Worm (Caenorhabditis elegans): ENCODE results near the gene F01D4.8.

F01D4.8 gene

DNA sequence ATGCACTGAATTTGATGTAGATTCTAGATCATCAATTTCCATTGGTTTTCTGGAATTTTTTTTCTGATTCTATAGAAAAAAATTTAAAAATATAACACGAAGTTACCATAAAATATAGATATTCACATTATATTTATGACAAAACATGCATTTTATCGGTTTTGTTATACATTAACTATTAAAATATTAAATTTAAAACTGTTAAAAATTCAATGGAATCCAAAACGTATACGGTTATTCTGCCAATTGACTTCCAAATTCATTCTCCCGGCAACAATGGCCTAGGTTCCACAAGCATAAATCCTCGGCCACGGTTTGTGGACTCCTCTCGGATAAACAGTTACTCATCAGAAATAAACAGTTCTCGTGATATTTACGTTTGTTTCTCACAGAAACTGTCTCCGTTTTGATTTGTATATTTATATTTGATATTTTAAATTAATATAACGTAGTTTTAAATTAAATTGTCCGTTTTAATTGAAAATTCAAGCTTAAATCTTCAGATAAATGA is 30.8 kb upstream of the F01D4.8 start, which contains the start of the genes F01D4.5 and ced-5:
TSS of gene F01D4.5 (minus strand) at position 51 of the 511 bp plus-strand sequence.
TSS of gene ced-5 (plus strand) at position 504 of the 511 bp plus-strand sequence.
- TF ChIP-seq chd-7 (tag; optimal IDR thresholded peaks at IDR 0.05), result peak; percentile 56
- no peak for TF ChIP-seq madf-8 (GFP tag; conservative IDR thresholded peaks at IDR 0.05)
- peak; percentile 40 for TF ChIP-seq tlf-1 (GFP tag; optimal IDR thresholded peaks at IDR 0.05)
- TF ChIP-seq akir-1 (GFP tag; optimal IDR thresholded peaks at IDR 0.05), result peak; percentile 84
- no peak for TF ChIP-seq fkh-3 (tag; optimal IDR thresholded peaks at IDR 0.05)
- TF ChIP-seq egrh-3 (GFP tag; IDR thresholded peaks at IDR 0.05), result no peak
- no peak for TF ChIP-seq hsf-1 (GFP tag; IDR thresholded peaks at IDR 0.05)
- TF ChIP-seq D2030.7 (GFP tag; IDR thresholded peaks at IDR 0.05), result peak; percentile 43; the same call in 1 of the 2 replicates
- TF ChIP-seq lsl-1 (GFP tag; optimal IDR thresholded peaks at IDR 0.05), result peak; percentile 53
- peak; percentile 84 for TF ChIP-seq rcor-1 (GFP tag; IDR thresholded peaks at IDR 0.05)
- TF ChIP-seq lin-35 (GFP tag; optimal IDR thresholded peaks at IDR 0.05), result peak in 1 of 3 experiments; percentile 54
- peak; percentile 6 for TF ChIP-seq ztf-26 (tag; optimal IDR thresholded peaks at IDR 0.05)
- no peak for TF ChIP-seq egl-44 (GFP tag; IDR thresholded peaks at IDR 0.05)
- peak; percentile 93 for TF ChIP-seq unc-130 (GFP tag; optimal IDR thresholded peaks at IDR 0.05)
- TF ChIP-seq F57C9.4 (tag; optimal IDR thresholded peaks at IDR 0.05), result peak; percentile 73
- peak; percentile 78 for TF ChIP-seq lir-1 (GFP tag; conservative IDR thresholded peaks at IDR 0.05)
- peak; percentile 81 for TF ChIP-seq madf-6 (GFP tag; IDR thresholded peaks at IDR 0.05)
- no peak for TF ChIP-seq nhr-120 (GFP tag; IDR thresholded peaks at IDR 0.05)
- peak; percentile 1 for TF ChIP-seq F52B5.7 (tag; optimal IDR thresholded peaks at IDR 0.05)
- TF ChIP-seq cebp-2 (GFP tag; IDR thresholded peaks at IDR 0.05), result peak; percentile 65; the same call in 1 of the 2 replicates
- peak; percentile 42 for TF ChIP-seq tbp1 (GFP tag; optimal IDR thresholded peaks at IDR 0.05)
- peak; percentile 72 for TF ChIP-seq lin-40 (tag; optimal IDR thresholded peaks at IDR 0.05)
- peak; percentile 79; the same call in 1 of the 2 replicates for TF ChIP-seq let-526 (GFP tag; IDR thresholded peaks at IDR 0.05)
- TF ChIP-seq nhr-179 (tag; optimal IDR thresholded peaks at IDR 0.05), result no peak
- no peak for TF ChIP-seq ets-4 (GFP tag; optimal IDR thresholded peaks at IDR 0.05)
- peak; percentile 86; the same call in 1 of the 2 replicates for TF ChIP-seq nfya-2 (GFP tag; IDR thresholded peaks at IDR 0.05)
- TF ChIP-seq tbx-9 (tag; optimal IDR thresholded peaks at IDR 0.05; ENCODE audit: borderline replicate concordance), result no peak
- TF ChIP-seq lag-1 (GFP tag; IDR thresholded peaks at IDR 0.05), result 0 out of 2 replicates have a peak, but pooled peaks have one; percentile 74
- TF ChIP-seq F23B12.7 (tag; optimal IDR thresholded peaks at IDR 0.05; ENCODE audit: insufficient read depth), result peak; percentile 31
- TF ChIP-seq ztf-28 (GFP tag; IDR thresholded peaks at IDR 0.05), result 0 out of 2 replicates have a peak, but pooled peaks have one; percentile 64
- TF ChIP-seq ceh-79 (tag; optimal IDR thresholded peaks at IDR 0.05), result no peak
- TF ChIP-seq hmg-20 (GFP tag; IDR thresholded peaks at IDR 0.05), result peak; percentile 62; the same call in 1 of the 2 replicates
- peak; percentile 96 for TF ChIP-seq ZK185.1 (tag; optimal IDR thresholded peaks at IDR 0.05; ENCODE audit: poor library complexity, severe bottlenecking)
- TF ChIP-seq let-607 (tag; optimal IDR thresholded peaks at IDR 0.05), result peak in 1 of 2 experiments; percentile 72
- peak; percentile 80 for TF ChIP-seq F22D6.2 (tag; optimal IDR thresholded peaks at IDR 0.05)
- TF ChIP-seq attf-5 (GFP tag; optimal IDR thresholded peaks at IDR 0.05), result peak; percentile 48
- TF ChIP-seq ztf-18 (tag; optimal IDR thresholded peaks at IDR 0.05), result peak; percentile 27
- peak; percentile 61; the same call in 1 of the 2 replicates for TF ChIP-seq K11D2.4 (GFP tag; IDR thresholded peaks at IDR 0.05)
- 0 out of 2 replicates have a peak, but pooled peaks have one; percentile 11 for TF ChIP-seq Y67H2A.10 (GFP tag; conservative IDR thresholded peaks at IDR 0.05)
- peak; percentile 60 to 89 for TF ChIP-seq rec-8 (tag; optimal IDR thresholded peaks at IDR 0.05)
- no peak for TF ChIP-seq cebp-1 (GFP tag; IDR thresholded peaks at IDR 0.05)
- peak; percentile 61 for TF ChIP-seq cebp-1 (tag; optimal IDR thresholded peaks at IDR 0.05)
- TF ChIP-seq ceh-40 (GFP tag; IDR thresholded peaks at IDR 0.05), result no peak
- TF ChIP-seq lsy-27 (tag; optimal IDR thresholded peaks at IDR 0.05; ENCODE audit: borderline replicate concordance, insufficient read depth), result no peak
- no peak for TF ChIP-seq gei-17 (GFP tag; optimal IDR thresholded peaks at IDR 0.05)
- TF ChIP-seq unc-62 (GFP tag; optimal IDR thresholded peaks at IDR 0.05), result no peak
- 0 out of 2 replicates have a peak, but pooled peaks have one; percentile 51 for TF ChIP-seq B0019.2 (GFP tag; conservative IDR thresholded peaks at IDR 0.05)

Data from whole organism, young adult.